Worm (Caenorhabditis elegans) whole organism, L1 larva: ENCODE results near the gene B0281.6.
"Not testable (repeated sequence)": the region's sequence is repeated elsewhere in the genome, so short reads cannot be mapped to it uniquely, and the experiment has no call there.

Source experiments
- C04F5.9 ChIP-seq: sonication (generic microtip); optimal IDR thresholded peaks from 2 replicates; lab custom pipeline; 2016; ENCODE audit warnings: missing genetic modification characterization, missing compliant biosample characterization
- Y116A8C.19 ChIP-seq: sonication (generic microtip); optimal IDR thresholded peaks from 2 replicates; lab custom pipeline; 2016; ENCODE audit warnings: missing compliant biosample characterization, missing genetic modification characterization, borderline replicate concordance
- alr-1 ChIP-seq: fragments of 200-800 bp; sonication (Bioruptor generic); optimal IDR thresholded peaks from 2 replicates; lab custom pipeline; 2018; ENCODE audit warnings: borderline replicate concordance, mild to moderate bottlenecking, missing genetic modification characterization, missing compliant biosample characterization
- aly-2 ChIP-seq: fragments of 150-350 bp; optimal IDR thresholded peaks from 2 replicates; lab custom pipeline; 2014; ENCODE audit warnings: missing biosample characterization, missing genetic modification characterization
- ama-1 ChIP-seq: fragments of 150-350 bp; optimal IDR thresholded peaks from 2 replicates; lab custom pipeline; 2014
- blmp-1 ChIP-seq: fragments of 150-350 bp; optimal IDR thresholded peaks from 2 replicates; lab custom pipeline; 2014; ENCODE audit warnings: missing biosample characterization, missing genetic modification characterization
- ceh-82 ChIP-seq, 3 experiments: fragments of 150-350 bp in 1 of 3; sonication (generic microtip) in 2 of 3; optimal IDR thresholded peaks; 2 replicates each; lab custom pipeline; 2014 to 2017; ENCODE audit warnings: missing biosample characterization in 3 of 3, missing genetic modification characterization in 3 of 3
- ceh-88 ChIP-seq: fragments of 200-800 bp; sonication (Bioruptor generic); IDR thresholded peaks from 2 replicates; pipeline ENCODE4 v1.3.6; 2022; ENCODE audit warnings: missing genetic modification characterization, missing compliant biosample characterization
- ceh-90 ChIP-seq: sonication (generic microtip); optimal IDR thresholded peaks from 2 replicates; lab custom pipeline; 2016; ENCODE audit warnings: missing genetic modification characterization, missing compliant biosample characterization
- ces-1 ChIP-seq: fragments of 150-350 bp; optimal IDR thresholded peaks from 2 replicates; lab custom pipeline; 2014; ENCODE audit warnings: missing biosample characterization, missing genetic modification reagents, missing genetic modification characterization
- dpl-1 ChIP-seq, 3 experiments: fragments of 150-350 bp in 2 of 3; sonication (generic microtip) in 1 of 3; optimal IDR thresholded peaks; 2 replicates each; lab custom pipeline; 2014 to 2017; ENCODE audit warnings: missing biosample characterization in 3 of 3, missing genetic modification characterization in 3 of 3, missing genetic modification reagents in 3 of 3
- elt-2 ChIP-seq: sonication (generic microtip); optimal IDR thresholded peaks from 2 replicates; lab custom pipeline; 2016; ENCODE audit warnings: missing genetic modification characterization, mild to moderate bottlenecking, inconsistent platforms, missing compliant biosample characterization, missing genetic modification reagents
- ets-5 ChIP-seq: fragments of 200-800 bp; sonication (Bioruptor generic); IDR thresholded peaks from 2 replicates; pipeline ENCODE4 v1.3.6; 2022; ENCODE audit warnings: missing genetic modification characterization, missing compliant biosample characterization
- fkh-10 ChIP-seq: sonication (generic microtip); optimal IDR thresholded peaks from 2 replicates; lab custom pipeline; 2017; ENCODE audit warnings: missing biosample characterization, missing genetic modification reagents, missing genetic modification characterization
- fos-1 ChIP-seq: fragments of 150-350 bp; optimal IDR thresholded peaks from 2 replicates; lab custom pipeline; 2014; ENCODE audit warnings: missing biosample characterization, missing genetic modification characterization
- hpl-2 ChIP-seq: fragments of 150-350 bp; optimal IDR thresholded peaks from 2 replicates; lab custom pipeline; 2014; ENCODE audit warnings: missing biosample characterization, missing genetic modification reagents, missing genetic modification characterization
- irx-1 ChIP-seq: sonication (generic microtip); optimal IDR thresholded peaks from 2 replicates; lab custom pipeline; 2016; ENCODE audit warnings: missing genetic modification characterization, missing compliant biosample characterization
- isw-1 ChIP-seq: fragments of 200-800 bp; sonication (Bioruptor generic); IDR thresholded peaks from 2 replicates; pipeline ENCODE4 v1.3.6; 2022; ENCODE audit warnings: missing genetic modification characterization, missing compliant biosample characterization
- lin-14 ChIP-seq: fragments of 200-800 bp; sonication (Bioruptor generic); optimal IDR thresholded peaks from 2 replicates; lab custom pipeline; 2018; ENCODE audit warnings: mild to moderate bottlenecking, missing genetic modification characterization, moderate library complexity, missing compliant biosample characterization
- lin-35 ChIP-seq, 2 experiments: fragments of 150-350 bp; optimal IDR thresholded peaks; 2 replicates each; lab custom pipeline; 2014; ENCODE audit warnings: missing biosample characterization in 2 of 2, missing genetic modification characterization in 2 of 2, missing genetic modification reagents in 2 of 2
- lin-39 ChIP-seq: fragments of 150-350 bp; optimal IDR thresholded peaks from 2 replicates; lab custom pipeline; 2014; ENCODE audit warnings: missing biosample characterization, missing genetic modification reagents, missing genetic modification characterization
- lir-3 ChIP-seq: sonication (generic microtip); optimal IDR thresholded peaks from 2 replicates; lab custom pipeline; 2016; ENCODE audit warnings: mild to moderate bottlenecking, missing genetic modification characterization, moderate library complexity, missing compliant biosample characterization; ENCODE audit not compliant: poor library complexity
- lsy-2 ChIP-seq, 2 experiments: fragments of 150-350 bp; optimal IDR thresholded peaks; 2 replicates each; lab custom pipeline; 2014; ENCODE audit warnings: missing biosample characterization in 2 of 2, missing genetic modification characterization in 2 of 2
- mab-9 ChIP-seq: fragments of 200-800 bp; sonication (Bioruptor generic); IDR thresholded peaks from 2 replicates; pipeline ENCODE4 v1.3.6; 2022; ENCODE audit warnings: missing genetic modification reagents, missing genetic modification characterization, missing compliant biosample characterization
- mdl-1 ChIP-seq, 2 experiments: fragments of 150-350 bp; optimal IDR thresholded peaks; 2 replicates each; lab custom pipeline; 2014 to 2017; ENCODE audit warnings: missing biosample characterization in 2 of 2, missing genetic modification characterization in 2 of 2, inconsistent platforms in 1 of 2
- mef-2 ChIP-seq: fragments of 150-350 bp; optimal IDR thresholded peaks from 2 replicates; lab custom pipeline; 2014; ENCODE audit warnings: missing biosample characterization, missing genetic modification characterization
- nhr-11 ChIP-seq: fragments of 150-350 bp; optimal IDR thresholded peaks from 2 replicates; lab custom pipeline; 2014; ENCODE audit warnings: missing biosample characterization, missing genetic modification characterization
- nhr-12 ChIP-seq: sonication (generic microtip); optimal IDR thresholded peaks from 2 replicates; lab custom pipeline; 2017; ENCODE audit warnings: missing biosample characterization, missing genetic modification characterization
- nhr-20 ChIP-seq: sonication (generic microtip); optimal IDR thresholded peaks from 2 replicates; lab custom pipeline; 2016; ENCODE audit warnings: mild to moderate bottlenecking, missing genetic modification characterization, missing compliant biosample characterization
- nhr-28 ChIP-seq: fragments of 150-350 bp; optimal IDR thresholded peaks from 2 replicates; lab custom pipeline; 2014; ENCODE audit warnings: missing biosample characterization, missing genetic modification characterization
- nhr-84 ChIP-seq: sonication (generic microtip); optimal IDR thresholded peaks from 2 replicates; lab custom pipeline; 2017; ENCODE audit warnings: missing biosample characterization, missing genetic modification characterization
- pag-3 ChIP-seq: sonication (generic microtip); optimal IDR thresholded peaks from 2 replicates; lab custom pipeline; 2017; ENCODE audit warnings: missing genetic modification characterization, mild to moderate bottlenecking, missing compliant biosample characterization, antibody characterized with exemption, borderline replicate concordance; ENCODE audit not compliant: insufficient read depth
- pax-3 ChIP-seq: fragments of 200-800 bp; sonication (Bioruptor generic); optimal IDR thresholded peaks from 2 replicates; lab custom pipeline; 2018; ENCODE audit warnings: mild to moderate bottlenecking, missing genetic modification characterization, moderate library complexity, missing compliant biosample characterization
- pqm-1 ChIP-seq: sonication (generic microtip); optimal IDR thresholded peaks from 3 replicates; lab custom pipeline; 2017; ENCODE audit warnings: missing biosample characterization, missing genetic modification characterization
- rnt-1 ChIP-seq: sonication (generic microtip); optimal IDR thresholded peaks from 2 replicates; lab custom pipeline; 2016; ENCODE audit warnings: mild to moderate bottlenecking, missing genetic modification characterization, moderate library complexity, missing compliant biosample characterization
- sox-4 ChIP-seq: sonication (generic microtip); optimal IDR thresholded peaks from 2 replicates; lab custom pipeline; 2016; ENCODE audit warnings: missing genetic modification characterization, missing compliant biosample characterization
- tlp-1 ChIP-seq: fragments of 150-350 bp; optimal IDR thresholded peaks from 2 replicates; lab custom pipeline; 2014; ENCODE audit warnings: missing biosample characterization, missing genetic modification characterization
- unc-130 ChIP-seq: fragments of 150-350 bp; optimal IDR thresholded peaks from 2 replicates; lab custom pipeline; 2017; ENCODE audit warnings: missing biosample characterization, missing genetic modification characterization, inconsistent platforms
- unc-30 ChIP-seq: sonication (generic microtip); optimal IDR thresholded peaks from 2 replicates; lab custom pipeline; 2017; ENCODE audit warnings: missing biosample characterization, missing genetic modification characterization
- unc-62 ChIP-seq: fragments of 150-350 bp; optimal IDR thresholded peaks from 2 replicates; lab custom pipeline; 2014; ENCODE audit warnings: missing biosample characterization, missing genetic modification reagents, missing genetic modification characterization
- unc-86 ChIP-seq: sonication (generic microtip); optimal IDR thresholded peaks from 2 replicates; lab custom pipeline; 2016; ENCODE audit warnings: missing genetic modification characterization, missing compliant biosample characterization
- xbp-1 ChIP-seq: sonication (generic microtip); optimal IDR thresholded peaks from 2 replicates; lab custom pipeline; 2016; ENCODE audit warnings: missing genetic modification characterization, missing compliant biosample characterization
- zip-4 ChIP-seq: fragments of 200-800 bp; sonication (Bioruptor generic); optimal IDR thresholded peaks from 2 replicates; lab custom pipeline; 2018; ENCODE audit warnings: mild to moderate bottlenecking, missing genetic modification characterization, moderate library complexity, missing compliant biosample characterization
- ztf-11 ChIP-seq, 2 experiments: sonication (generic microtip); optimal IDR thresholded peaks; 2 replicates each; lab custom pipeline; 2016 to 2017; ENCODE audit warnings: missing genetic modification characterization in 2 of 2, missing biosample characterization in 1 of 2, missing compliant biosample characterization in 1 of 2
- ztf-4 ChIP-seq: fragments of 150-350 bp; optimal IDR thresholded peaks from 2 replicates; lab custom pipeline; 2014; ENCODE audit warnings: missing biosample characterization, missing genetic modification characterization

The B0281.6 gene

DNA sequence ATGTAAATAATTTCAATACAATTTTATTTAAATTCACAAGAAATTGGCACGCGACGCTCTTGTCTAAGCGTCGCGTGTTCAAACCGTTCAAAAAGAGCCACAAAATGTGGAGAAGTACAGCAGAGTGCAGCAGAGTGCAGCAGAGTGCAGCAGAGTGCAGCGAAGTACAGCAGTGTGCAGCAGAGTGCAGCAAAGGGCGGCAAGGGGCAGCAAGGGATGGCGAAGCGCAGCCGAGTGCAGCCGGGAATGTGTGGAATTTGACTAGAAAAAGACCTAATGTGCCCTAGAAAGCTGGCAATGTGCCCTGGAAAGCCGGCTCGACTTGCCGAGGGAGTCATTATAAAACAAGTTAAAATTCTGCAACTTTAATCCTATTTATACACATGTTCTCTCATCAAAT, 23.0 kb downstream of the B0281.6 start, which contains the start of gene K09F6.6:
TSS of gene K09F6.6 (minus strand) at position 43 of the 400 bp plus-strand sequence.
- TF ChIP-seq elt-2 (tag; lab: Kevin White, UChicago) (no peak), nhr-12 (no peak), mef-2 (tag; lab: Kevin White, UChicago) (no peak)

DNA sequence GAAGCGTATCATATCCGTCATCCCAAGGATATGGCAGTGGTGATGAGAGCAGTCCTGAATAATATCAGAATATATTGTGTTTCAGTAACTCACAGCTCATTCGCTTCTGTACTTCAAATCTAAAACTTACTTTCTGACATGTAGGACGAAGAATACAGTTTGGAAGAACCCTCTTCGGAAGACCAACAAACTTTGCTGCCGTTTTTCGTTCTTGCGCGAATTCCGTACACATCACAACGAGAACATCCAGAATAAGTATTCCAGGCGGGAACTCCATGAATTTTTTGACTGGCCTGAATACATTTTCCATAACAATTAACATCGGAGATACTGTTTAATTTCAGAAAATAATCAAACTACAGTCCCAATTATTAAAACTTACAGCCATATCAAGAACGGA, 24.8 kb downstream of the B0281.6 start, which contains the start of gene K09F6.15:
TSS of gene K09F6.15 (minus strand) at position 101 of the 400 bp plus-strand sequence.
- TF ChIP-seq Y116A8C.19 (tag; lab: Kevin White, UChicago) (no peak), ces-1 (no peak), isw-1 (no peak), rnt-1 (tag; lab: Kevin White, UChicago) (no peak), pax-3 (no peak), irx-1 (no peak), fos-1 (tag; lab: Kevin White, UChicago) (no peak), ztf-4 (tag; lab: Kevin White, UChicago) (no peak), zip-4 (GFP tag; lab: Kevin White, UChicago) (no peak), lir-3 (tag; lab: Kevin White, UChicago) (no peak), dpl-1 (GFP tag; optimal IDR thresholded peaks at IDR 0.05; lab: Kevin White, UChicago) (no peak), mdl-1 (tag; optimal IDR thresholded peaks at IDR 0.05; lab: Kevin White, UChicago) (no peak)
- TF ChIP-seq, all 84 proteins: peak for 0

DNA sequence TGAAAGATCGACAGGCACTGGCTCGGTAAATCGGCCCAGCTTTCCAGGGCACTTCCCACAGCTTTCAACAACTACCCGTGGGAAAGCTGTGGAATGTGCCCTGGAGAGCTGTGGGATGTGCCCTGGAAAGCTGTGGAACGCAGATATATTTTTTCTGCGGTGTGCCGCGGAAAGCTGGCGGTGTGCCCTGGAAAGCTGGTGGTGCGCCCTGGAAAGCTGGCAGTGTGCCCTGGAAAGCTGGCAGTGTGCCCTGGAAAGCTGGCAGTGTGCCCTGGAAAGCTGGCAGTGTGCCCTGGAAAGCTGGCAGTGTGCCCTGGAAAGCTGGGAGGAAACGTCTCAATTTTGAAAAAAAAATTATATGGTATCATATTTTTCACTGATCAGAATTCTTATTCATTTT, 28.5 kb downstream of the B0281.6 start:
- no peak for TF ChIP-seq pag-3 (tag; lab: Kevin White, UChicago)
- TF ChIP-seq sox-4 (tag; lab: Kevin White, UChicago): no peak
- TF ChIP-seq blmp-1: no peak
- TF ChIP-seq ceh-90 (tag; lab: Kevin White, UChicago): no peak
- TF ChIP-seq ama-1: no peak
- TF ChIP-seq unc-130 (tag; lab: Kevin White, UChicago): no peak
- no peak for TF ChIP-seq lin-35 (GFP tag; optimal IDR thresholded peaks at IDR 0.05; lab: Kevin White, UChicago)
- TF ChIP-seq lin-39: no peak
- TF ChIP-seq alr-1: no peak
- TF ChIP-seq nhr-11 (tag; lab: Kevin White, UChicago): no peak
- TF ChIP-seq lsy-2 (tag; optimal IDR thresholded peaks at IDR 0.05; lab: Kevin White, UChicago): no peak
- no peak for TF ChIP-seq xbp-1 (tag; lab: Kevin White, UChicago)
- TF ChIP-seq mdl-1 (tag; optimal IDR thresholded peaks at IDR 0.05; lab: Kevin White, UChicago): no peak
- no peak for TF ChIP-seq ceh-82 (tag; optimal IDR thresholded peaks at IDR 0.05; lab: Kevin White, UChicago)
- TF ChIP-seq C04F5.9 (tag; lab: Kevin White, UChicago): no peak
- TF ChIP-seq lir-3 (tag; lab: Kevin White, UChicago): no peak
- no peak for TF ChIP-seq hpl-2 (GFP tag; lab: Kevin White, UChicago)
- TF ChIP-seq nhr-84: no peak
- TF ChIP-seq mab-9 (GFP tag; lab: Robert Waterston, UW): no peak

DNA sequence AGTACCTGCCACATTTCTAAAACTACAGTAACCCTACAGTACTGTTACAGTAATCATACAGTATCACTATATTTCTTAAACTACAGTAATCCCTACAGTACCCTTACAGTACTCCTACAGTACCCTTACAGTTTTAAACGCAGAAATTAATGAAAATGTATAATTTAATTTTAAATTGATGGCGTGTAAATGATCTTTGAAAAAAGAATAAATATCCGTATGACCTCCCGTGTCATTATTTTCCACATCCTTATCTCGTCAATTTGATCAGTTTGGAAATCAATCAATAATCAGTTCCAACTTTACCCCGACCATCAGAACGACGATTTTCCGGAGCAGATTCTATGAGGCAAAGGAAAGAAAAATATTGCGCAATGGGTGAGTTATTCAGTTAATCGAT, 47.4 kb downstream of the B0281.6 start, which contains the start of gene K09F6.3:
TSS of gene K09F6.3 (plus strand) at position 301 of the 400 bp plus-strand sequence.
- not testable (repeated sequence) for TF ChIP-seq pax-3; nhr-20 (tag; lab: Kevin White, UChicago); lin-14 (GFP tag; lab: Kevin White, UChicago)

DNA sequence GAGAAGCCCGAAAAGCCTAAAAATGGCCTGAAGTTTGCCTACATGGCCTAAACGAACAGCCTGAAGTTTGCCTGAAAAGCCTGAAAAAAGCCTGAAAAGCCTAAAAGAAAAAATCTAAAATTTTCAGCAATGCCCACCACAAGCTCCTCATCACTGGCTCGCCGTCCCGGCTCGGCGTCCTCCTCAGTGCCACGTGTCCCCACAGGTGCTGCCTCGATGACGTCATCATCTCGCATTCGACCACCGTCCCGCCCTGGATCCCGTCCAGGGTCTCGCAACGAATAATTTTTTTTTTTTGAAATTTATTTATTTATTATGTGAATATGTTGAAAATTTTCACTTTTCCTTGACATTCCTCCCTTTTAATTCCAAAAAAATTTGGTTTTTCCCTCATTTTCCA, 48.6 kb downstream of the B0281.6 start:
- TF ChIP-seq tlp-1 (tag; lab: Kevin White, UChicago): no peak
- no peak for TF ChIP-seq aly-2
- no peak for TF ChIP-seq hpl-2 (GFP tag; lab: Kevin White, UChicago)
- no peak for TF ChIP-seq Y116A8C.19 (tag; lab: Kevin White, UChicago)
- no peak for TF ChIP-seq ets-5
- no peak for TF ChIP-seq unc-86 (tag; lab: Kevin White, UChicago)
- no peak for TF ChIP-seq fkh-10 (GFP tag; lab: Kevin White, UChicago)
- no peak for TF ChIP-seq nhr-12
- TF ChIP-seq pqm-1 (tag; lab: Kevin White, UChicago): no peak
- TF ChIP-seq unc-62: no peak
- no peak for TF ChIP-seq unc-30 (tag; lab: Kevin White, UChicago)
- TF ChIP-seq zip-4 (GFP tag; lab: Kevin White, UChicago): no peak
- TF ChIP-seq lir-3 (tag; lab: Kevin White, UChicago): no peak
- TF ChIP-seq ceh-88 (GFP tag; lab: Robert Waterston, UW): no peak
- TF ChIP-seq nhr-28 (tag; lab: Kevin White, UChicago): no peak
- TF ChIP-seq ztf-11 (tag; optimal IDR thresholded peaks at IDR 0.05; lab: Kevin White, UChicago): no peak
- TF ChIP-seq lin-14 (GFP tag; lab: Kevin White, UChicago): no peak
